Fruit fly (Drosophila melanogaster): Measurements from ENCODE around the gene Wdr81.
A peak's percentile ranks its signal among the peaks of the same experiment; 100 is the strongest.

The Wdr81 gene

DNA sequence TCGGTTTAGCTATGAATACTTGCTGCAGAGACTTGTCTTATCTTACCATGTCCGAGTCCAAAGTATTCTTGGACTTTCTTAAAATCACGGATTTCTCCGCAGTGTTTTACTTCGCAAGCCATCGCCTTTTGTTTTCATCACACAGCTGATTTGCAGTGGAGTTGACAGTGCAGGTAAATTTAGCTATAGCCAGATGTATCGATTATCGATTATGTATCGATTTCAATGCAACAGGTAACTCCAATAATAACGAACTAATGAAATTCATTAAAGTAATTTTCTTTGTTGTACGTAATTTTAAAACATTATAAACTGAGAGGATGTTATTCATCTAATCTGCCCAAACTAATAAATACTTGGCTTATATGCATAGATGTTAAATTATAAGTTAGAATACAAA, 42.3 kb upstream of the Wdr81 start, which contains the start of gene Rab3-GAP (continued):
- TF ChIP-seq Ada2b (GFP tag; IDR thresholded peaks at IDR 0.05): 0 out of 2 replicates have a peak, but pooled peaks have one; percentile 4
- no peak for TF ChIP-seq CG1529 (GFP tag; optimal IDR thresholded peaks at IDR 0.05)
- TF ChIP-seq bsh (GFP tag; optimal IDR thresholded peaks at IDR 0.05): peak in 1 of 2 experiments; percentile 39
- peak; percentile 23 for TF ChIP-seq CG10979 (tag; optimal IDR thresholded peaks at IDR 0.05)
- no peak for TF ChIP-seq chm (GFP tag; IDR thresholded peaks at IDR 0.05)
- peak; percentile 51 for TF ChIP-seq nmo (GFP tag; optimal IDR thresholded peaks at IDR 0.05)
- TF ChIP-seq tgo (GFP tag; IDR thresholded peaks at IDR 0.05): peak; percentile 38; the same call in 1 of the 3 replicates
- TF ChIP-seq hkb (optimal IDR thresholded peaks at IDR 0.05): no peak
- peak; percentile 57 for TF ChIP-seq hkb (GFP tag; IDR thresholded peaks at IDR 0.05)
- TF ChIP-seq unpg (GFP tag; optimal IDR thresholded peaks at IDR 0.05): peak; percentile 45
- TF ChIP-seq Opbp (GFP tag; IDR thresholded peaks at IDR 0.05; ENCODE audit: partially characterized antibody): no peak
- no peak for TF ChIP-seq Atf3 (GFP tag; optimal IDR thresholded peaks at IDR 0.05)
- TF ChIP-seq ind (GFP tag; optimal IDR thresholded peaks at IDR 0.05): peak; percentile 11
- TF ChIP-seq Stat92E (GFP tag; optimal IDR thresholded peaks at IDR 0.05): peak in 1 of 3 experiments; percentile 19
- TF ChIP-seq CG17186 (GFP tag; optimal IDR thresholded peaks at IDR 0.05): no peak
- TF ChIP-seq so (GFP tag; IDR thresholded peaks at IDR 0.05): no peak
- TF ChIP-seq CG8290 (GFP tag; optimal IDR thresholded peaks at IDR 0.05): peak; percentile 26
- no peak for TF ChIP-seq CG8290 (tag; optimal IDR thresholded peaks at IDR 0.05)
- TF ChIP-seq Chrac-16 (GFP tag; optimal IDR thresholded peaks at IDR 0.05): peak; percentile 29
- TF ChIP-seq disco-r (GFP tag; optimal IDR thresholded peaks at IDR 0.05): no peak
- peak; percentile 44; the same call in 1 of the 3 replicates for TF ChIP-seq ci (GFP tag; IDR thresholded peaks at IDR 0.05)
- peak; percentile 20 for TF ChIP-seq CG8924 (tag; optimal IDR thresholded peaks at IDR 0.05)
- no peak for TF ChIP-seq Dfd (GFP tag; optimal IDR thresholded peaks at IDR 0.05)
- TF ChIP-seq Lhr (GFP tag; optimal IDR thresholded peaks at IDR 0.05): no peak
- peak; percentile 4 for TF ChIP-seq Antp (GFP tag; optimal IDR thresholded peaks at IDR 0.05)
- TF ChIP-seq BEAF-32 (GFP tag; optimal IDR thresholded peaks at IDR 0.05): peak; percentile 36
- no peak for TF ChIP-seq luna (GFP tag; optimal IDR thresholded peaks at IDR 0.05)
- TF ChIP-seq az2 (GFP tag; optimal IDR thresholded peaks at IDR 0.05): peak; percentile 33
- TF ChIP-seq gcm (GFP tag; optimal IDR thresholded peaks at IDR 0.05): peak; percentile 22
- TF ChIP-seq lilli (GFP tag; optimal IDR thresholded peaks at IDR 0.05): peak; percentile 37
- no peak for TF ChIP-seq repo (GFP tag; optimal IDR thresholded peaks at IDR 0.05)
- TF ChIP-seq chif (GFP tag; optimal IDR thresholded peaks at IDR 0.05): peak in 1 of 2 experiments; percentile 16
- TF ChIP-seq CG2712 (tag; optimal IDR thresholded peaks at IDR 0.05): peak; percentile 64
- no peak for TF ChIP-seq CG11093 (GFP tag; IDR thresholded peaks at IDR 0.05)
- TF ChIP-seq Camta (GFP tag; optimal IDR thresholded peaks at IDR 0.05): no peak
- peak; percentile 29 for TF ChIP-seq PHDP (tag; optimal IDR thresholded peaks at IDR 0.05)
- TF ChIP-seq CG8388 (GFP tag; optimal IDR thresholded peaks at IDR 0.05): peak; percentile 15
- peak; percentile 79 for TF ChIP-seq CG34224 (GFP tag; IDR thresholded peaks at IDR 0.05; ENCODE audit: partially characterized antibody)
- peak; percentile 82 for TF ChIP-seq MBD-R2 (GFP tag; IDR thresholded peaks at IDR 0.05)
- peak; percentile 59 for TF ChIP-seq CG1603 (tag; optimal IDR thresholded peaks at IDR 0.05)
- TF ChIP-seq nerfin-1 (tag; optimal IDR thresholded peaks at IDR 0.05): peak; percentile 62
- TF ChIP-seq Fer1 (GFP tag; optimal IDR thresholded peaks at IDR 0.05): peak; percentile 60
- no peak for TF ChIP-seq twi (tag; optimal IDR thresholded peaks at IDR 0.05)
- TF ChIP-seq Xrp1 (GFP tag; IDR thresholded peaks at IDR 0.05): no peak
- TF ChIP-seq her (GFP tag; optimal IDR thresholded peaks at IDR 0.05): no peak
- TF ChIP-seq CG4617 (GFP tag; optimal IDR thresholded peaks at IDR 0.05; ENCODE audit: borderline replicate concordance): peak; percentile 6
- peak; percentile 61 for TF ChIP-seq Rfx (GFP tag; IDR thresholded peaks at IDR 0.05)
- TF ChIP-seq sens-2 (GFP tag; IDR thresholded peaks at IDR 0.05): no peak
- TF ChIP-seq Doc3 (GFP tag; IDR thresholded peaks at IDR 0.05; ENCODE audit: partially characterized antibody): peak; percentile 48
- peak; percentile 76 for TF ChIP-seq Dll (GFP tag; IDR thresholded peaks at IDR 0.05; ENCODE audit: partially characterized antibody)
